Fruit fly (Drosophila melanogaster) whole organism, embryonic: ENCODE measurements around the gene Catsup.

Experiments
- Antp ChIP-seq: fragments of 200-800 bp; sonication (Bioruptor generic); optimal IDR thresholded peaks from 3 replicates; lab custom pipeline; 2016; ENCODE audit warnings: missing biosample characterization, missing genetic modification characterization
- Bgb ChIP-seq: fragments of 200-800 bp; sonication (Bioruptor generic); IDR thresholded peaks from 2 replicates; pipeline ENCODE4 v1.3.6; 2022; ENCODE audit warnings: missing biosample characterization, missing genetic modification characterization; ENCODE audit not compliant: partially characterized antibody
- Bteb2 ChIP-seq: fragments of 200-800 bp; sonication (Bioruptor generic); optimal IDR thresholded peaks from 2 replicates; lab custom pipeline; 2016; ENCODE audit warnings: missing biosample characterization, missing genetic modification characterization
- CG11456 ChIP-seq: fragments of 200-800 bp; sonication (Bioruptor generic); IDR thresholded peaks from 3 replicates; pipeline ENCODE4 v1.3.6; 2022; ENCODE audit warnings: missing biosample characterization, missing genetic modification characterization
- CG12659 ChIP-seq: fragments of 200-800 bp; sonication (Bioruptor generic); optimal IDR thresholded peaks from 3 replicates; lab custom pipeline; 2017; ENCODE audit warnings: mild to moderate bottlenecking, missing biosample characterization, missing genetic modification reagents, missing genetic modification characterization
- CG15269 ChIP-seq: fragments of 200-800 bp; sonication (Bioruptor generic); optimal IDR thresholded peaks from 2 replicates; lab custom pipeline; 2018; ENCODE audit warnings: missing biosample characterization, mild to moderate bottlenecking, missing genetic modification characterization, moderate library complexity
- CG1603 ChIP-seq: fragments of 200-800 bp; sonication (Bioruptor generic); optimal IDR thresholded peaks from 2 replicates; lab custom pipeline; 2019; ENCODE audit warnings: missing biosample characterization, mild to moderate bottlenecking, missing genetic modification characterization, moderate library complexity
- CG16813 ChIP-seq: fragments of 200-800 bp; sonication (Bioruptor generic); IDR thresholded peaks from 3 replicates; pipeline ENCODE4 v1.3.6; 2022; ENCODE audit warnings: missing biosample characterization, missing genetic modification characterization; ENCODE audit not compliant: partially characterized antibody
- CG17568 ChIP-seq: fragments of 200-800 bp; sonication (Bioruptor generic); optimal IDR thresholded peaks from 2 replicates; lab custom pipeline; 2018; ENCODE audit warnings: missing biosample characterization, mild to moderate bottlenecking, missing genetic modification characterization, moderate library complexity
- CG1792 ChIP-seq: fragments of 200-800 bp; sonication (Bioruptor generic); optimal IDR thresholded peaks from 2 replicates; lab custom pipeline; 2016; ENCODE audit warnings: missing biosample characterization, missing genetic modification characterization
- CG31388 ChIP-seq: fragments of 200-800 bp; sonication (Bioruptor generic); optimal IDR thresholded peaks from 2 replicates; lab custom pipeline; 2016; ENCODE audit warnings: missing biosample characterization, missing genetic modification characterization
- CG33213 ChIP-seq: fragments of 200-800 bp; sonication (Bioruptor generic); optimal IDR thresholded peaks from 3 replicates; lab custom pipeline; 2016; ENCODE audit warnings: missing biosample characterization, missing genetic modification characterization
- CG34224 ChIP-seq: fragments of 200-800 bp; sonication (Bioruptor generic); IDR thresholded peaks from 3 replicates; pipeline ENCODE4 v1.3.6; 2022; ENCODE audit warnings: missing biosample characterization, missing genetic modification characterization; ENCODE audit not compliant: partially characterized antibody
- CG4820 ChIP-seq: fragments of 200-800 bp; sonication (Bioruptor generic); optimal IDR thresholded peaks from 3 replicates; lab custom pipeline; 2016; ENCODE audit warnings: missing biosample characterization, missing genetic modification characterization
- CG7786 ChIP-seq: fragments of 200-800 bp; sonication (Bioruptor generic); optimal IDR thresholded peaks from 2 replicates; lab custom pipeline; 2016; ENCODE audit warnings: missing biosample characterization, missing genetic modification characterization
- CG8290 ChIP-seq, 3 experiments: fragments of 200-800 bp; sonication (Bioruptor generic); optimal IDR thresholded peaks; 2 replicates each; lab custom pipeline; 2016 to 2019; ENCODE audit warnings: missing biosample characterization in 3 of 3, missing genetic modification characterization in 3 of 3, mild to moderate bottlenecking in 2 of 3, moderate library complexity in 1 of 3
- Chrac-16 ChIP-seq: fragments of 200-800 bp; sonication (Bioruptor generic); optimal IDR thresholded peaks from 3 replicates; lab custom pipeline; 2016; ENCODE audit warnings: missing biosample characterization, missing genetic modification characterization
- Dad ChIP-seq: fragments of 200-800 bp; sonication (Bioruptor generic); optimal IDR thresholded peaks from 3 replicates; lab custom pipeline; 2016; ENCODE audit warnings: missing biosample characterization, missing genetic modification characterization
- Doc2 ChIP-seq: fragments of 200-800 bp; sonication (Bioruptor generic); IDR thresholded peaks from 2 replicates; pipeline ENCODE4 v1.3.6; 2022; ENCODE audit warnings: missing biosample characterization, missing genetic modification characterization
- Drgx ChIP-seq: fragments of 200-800 bp; sonication (Bioruptor generic); IDR thresholded peaks from 2 replicates; pipeline ENCODE4 v1.3.6; 2022; ENCODE audit warnings: missing biosample characterization, missing genetic modification characterization
- Fer3 ChIP-seq: fragments of 200-800 bp; sonication (Bioruptor generic); optimal IDR thresholded peaks from 2 replicates; lab custom pipeline; 2018; ENCODE audit warnings: missing biosample characterization, mild to moderate bottlenecking, missing genetic modification characterization, moderate library complexity
- GATAe ChIP-seq: fragments of 200-800 bp; sonication (Bioruptor generic); conservative IDR thresholded peaks from 2 replicates; pipeline ENCODE4 v1.3.6; 2022; ENCODE audit warnings: missing biosample characterization, missing genetic modification characterization
- HLH3B ChIP-seq: fragments of 200-800 bp; sonication (Bioruptor generic); IDR thresholded peaks from 2 replicates; pipeline ENCODE4 v1.3.6; 2022; ENCODE audit warnings: missing biosample characterization, missing genetic modification characterization
- HmgD ChIP-seq: fragments of 200-800 bp; sonication (Bioruptor generic); optimal IDR thresholded peaks from 3 replicates; lab custom pipeline; 2016; ENCODE audit warnings: missing biosample characterization, missing genetic modification characterization
- MESR4 ChIP-seq: fragments of 200-800 bp; sonication (Bioruptor generic); optimal IDR thresholded peaks from 2 replicates; lab custom pipeline; 2018; ENCODE audit warnings: missing biosample characterization, mild to moderate bottlenecking, missing genetic modification characterization, moderate library complexity
- NC2β ChIP-seq: fragments of 200-800 bp; sonication (Bioruptor generic); optimal IDR thresholded peaks from 2 replicates; lab custom pipeline; 2016; ENCODE audit warnings: missing biosample characterization, missing genetic modification characterization
- Optix ChIP-seq: fragments of 200-800 bp; sonication (Bioruptor generic); IDR thresholded peaks from 3 replicates; pipeline ENCODE4 v1.3.6; 2022; ENCODE audit warnings: missing biosample characterization, missing genetic modification characterization
- YL-1 ChIP-seq: fragments of 200-800 bp; sonication (Bioruptor generic); optimal IDR thresholded peaks from 3 replicates; lab custom pipeline; 2017; ENCODE audit warnings: missing biosample characterization, mild to moderate bottlenecking, missing genetic modification characterization
- croc ChIP-seq: fragments of 200-800 bp; sonication (Bioruptor generic); conservative IDR thresholded peaks from 3 replicates; pipeline ENCODE4 v1.3.6; 2022; ENCODE audit warnings: missing biosample characterization, missing genetic modification characterization
- dati ChIP-seq: fragments of 200-800 bp; sonication (Bioruptor generic); IDR thresholded peaks from 2 replicates; pipeline ENCODE4 v1.3.6; 2022; ENCODE audit warnings: missing biosample characterization, missing genetic modification characterization
- dmrt99B ChIP-seq: fragments of 200-800 bp; sonication (Bioruptor generic); optimal IDR thresholded peaks from 2 replicates; lab custom pipeline; 2018; ENCODE audit warnings: missing biosample characterization, mild to moderate bottlenecking, missing genetic modification characterization, moderate library complexity
- fu2 ChIP-seq: fragments of 200-800 bp; sonication (Bioruptor generic); optimal IDR thresholded peaks from 2 replicates; lab custom pipeline; 2016; ENCODE audit warnings: missing biosample characterization, missing genetic modification characterization
- gem ChIP-seq: fragments of 200-800 bp; sonication (Bioruptor generic); optimal IDR thresholded peaks from 2 replicates; lab custom pipeline; 2019; ENCODE audit warnings: missing biosample characterization, mild to moderate bottlenecking, missing genetic modification characterization, moderate library complexity
- grau ChIP-seq: fragments of 200-800 bp; optimal IDR thresholded peaks from 3 replicates; lab custom pipeline; 2019; ENCODE audit warnings: missing biosample characterization, mild to moderate bottlenecking, missing genetic modification characterization, moderate library complexity
- inv ChIP-seq: fragments of 200-800 bp; sonication (Bioruptor generic); IDR thresholded peaks from 2 replicates; pipeline ENCODE4 v1.3.6; 2022; ENCODE audit warnings: missing biosample characterization, missing genetic modification characterization; ENCODE audit not compliant: partially characterized antibody
- kah ChIP-seq: fragments of 200-800 bp; sonication (Bioruptor generic); optimal IDR thresholded peaks from 2 replicates; lab custom pipeline; 2018; ENCODE audit warnings: missing biosample characterization, mild to moderate bottlenecking, missing genetic modification characterization
- kni ChIP-seq: fragments of 200-800 bp; sonication (Bioruptor generic); optimal IDR thresholded peaks from 3 replicates; lab custom pipeline; 2017; ENCODE audit warnings: mild to moderate bottlenecking, missing biosample characterization, missing genetic modification reagents, missing genetic modification characterization
- lab ChIP-seq: fragments of 200-800 bp; sonication (Bioruptor generic); optimal IDR thresholded peaks from 3 replicates; lab custom pipeline; 2017; ENCODE audit warnings: missing biosample characterization, missing genetic modification characterization, mild to moderate bottlenecking, moderate library complexity, missing genetic modification reagents
- lmd ChIP-seq: fragments of 200-800 bp; sonication (Bioruptor generic); IDR thresholded peaks from 2 replicates; pipeline ENCODE4 v1.3.6; 2022; ENCODE audit warnings: missing biosample characterization, missing genetic modification characterization
- mam ChIP-seq: fragments of 200-800 bp; sonication (Bioruptor generic); optimal IDR thresholded peaks from 3 replicates; lab custom pipeline; 2016; ENCODE audit warnings: missing biosample characterization, missing genetic modification characterization
- pb ChIP-seq: fragments of 200-800 bp; sonication (Bioruptor generic); optimal IDR thresholded peaks from 3 replicates; lab custom pipeline; 2016; ENCODE audit warnings: missing biosample characterization, missing genetic modification characterization
- pnt ChIP-seq: fragments of 200-800 bp; sonication (Bioruptor generic); optimal IDR thresholded peaks from 3 replicates; lab custom pipeline; 2016; ENCODE audit warnings: missing biosample characterization, missing genetic modification characterization
- pros ChIP-seq: fragments of 200-800 bp; sonication (Bioruptor generic); optimal IDR thresholded peaks from 3 replicates; lab custom pipeline; 2019; ENCODE audit warnings: missing biosample characterization, mild to moderate bottlenecking, missing genetic modification characterization, moderate library complexity
- sens-2 ChIP-seq: fragments of 200-800 bp; sonication (Bioruptor generic); IDR thresholded peaks from 2 replicates; pipeline ENCODE4 v1.3.6; 2022; ENCODE audit warnings: missing biosample characterization, missing genetic modification characterization
- shn ChIP-seq: fragments of 200-800 bp; sonication (Bioruptor generic); optimal IDR thresholded peaks from 3 replicates; lab custom pipeline; 2016; ENCODE audit warnings: missing biosample characterization, missing genetic modification characterization
- tll ChIP-seq, 2 experiments: fragments of 200-800 bp in 1 of 2; fragments of >200 bp in 1 of 2; sonication (Bioruptor generic) in 1 of 2; optimal IDR thresholded peaks; 2 replicates each; lab custom pipeline; 2017 to 2019; ENCODE audit warnings: missing biosample characterization in 2 of 2, missing genetic modification characterization in 2 of 2, mild to moderate bottlenecking in 1 of 2, moderate library complexity in 1 of 2
- unpg ChIP-seq: fragments of 200-800 bp; sonication (Bioruptor generic); optimal IDR thresholded peaks from 3 replicates; lab custom pipeline; 2018; ENCODE audit warnings: missing biosample characterization, mild to moderate bottlenecking, missing genetic modification characterization, moderate library complexity
- vfl ChIP-seq: fragments of 200-800 bp; sonication (Bioruptor generic); optimal IDR thresholded peaks from 2 replicates; lab custom pipeline; 2016; ENCODE audit warnings: missing biosample characterization, missing genetic modification characterization
- zfh2 ChIP-seq: fragments of 200-800 bp; sonication (Bioruptor generic); optimal IDR thresholded peaks from 2 replicates; lab custom pipeline; 2016; ENCODE audit warnings: missing biosample characterization, missing genetic modification characterization

Catsup gene

DNA sequence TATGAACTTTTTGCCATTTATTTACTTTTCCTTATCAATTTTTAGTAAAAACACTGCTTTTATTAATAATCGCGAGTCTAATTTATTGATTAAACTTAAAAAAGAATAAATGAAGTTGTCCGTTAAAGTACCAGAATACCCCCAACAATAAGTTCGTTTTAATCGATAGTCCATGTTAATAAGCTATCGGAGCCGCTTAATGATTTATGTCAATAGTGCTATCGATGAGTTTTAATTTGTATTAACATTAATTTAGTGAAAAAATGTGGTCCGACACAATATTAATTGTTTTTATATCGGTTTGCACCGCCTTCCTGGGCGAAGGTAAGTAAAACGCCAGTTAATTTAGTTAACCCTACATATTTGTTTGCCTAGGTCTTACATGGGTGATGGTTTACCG lies 7.2 kb downstream of the Catsup start, which contains the start of gene CG10470 (continued):
- TF ChIP-seq Bgb (GFP tag; lab: Robert Waterston, UW) (peak; percentile 79), Optix (GFP tag; lab: Robert Waterston, UW) (no peak), CG1603 (tag; lab: Kevin White, UChicago) (peak; percentile 20), CG4820 (no peak), mam (GFP tag; lab: Kevin White, UChicago) (no peak), Antp (GFP tag; lab: Kevin White, UChicago) (no peak), CG12659 (GFP tag; lab: Kevin White, UChicago) (peak; percentile 24), Bteb2 (GFP tag; lab: Kevin White, UChicago) (no peak), kah (GFP tag; lab: Kevin White, UChicago) (no peak), vfl (no peak), grau (tag; lab: Kevin White, UChicago) (peak; percentile 26), shn (no peak), tll (GFP tag; optimal IDR thresholded peaks at IDR 0.05; lab: Kevin White, UChicago) (no peak), inv (GFP tag; lab: Robert Waterston, UW) (peak; percentile 72), Fer3 (tag; lab: Kevin White, UChicago) (peak; percentile 28), fu2 (GFP tag; lab: Kevin White, UChicago) (no peak), lmd (GFP tag; lab: Robert Waterston, UW) (no peak), Chrac-16 (GFP tag; lab: Kevin White, UChicago) (no peak), CG33213 (GFP tag; lab: Kevin White, UChicago) (no peak), gem (peak; percentile 65), CG17568 (no peak), sens-2 (GFP tag; lab: Robert Waterston, UW) (no peak), CG15269 (peak; percentile 53), pb (GFP tag; lab: Kevin White, UChicago) (no peak), unpg (GFP tag; lab: Kevin White, UChicago) (peak; percentile 28), Drgx (GFP tag; lab: Robert Waterston, UW) (no peak), HmgD (GFP tag; lab: Kevin White, UChicago) (no peak)
- TF ChIP-seq, all 482 proteins: peak for 96

- TF ChIP-seq CG16813 (GFP tag; lab: Robert Waterston, UW) (peak; percentile 64; the same call in 2 of the 3 replicates), zfh2 (GFP tag; lab: Kevin White, UChicago) (peak; percentile 77), Dad (GFP tag; lab: Kevin White, UChicago) (peak; percentile 79), NC2β (peak; percentile 88), dati (peak; percentile 65), pnt (peak; percentile 62), CG7786 (GFP tag; lab: Kevin White, UChicago) (peak; percentile 83), CG34224 (GFP tag; lab: Robert Waterston, UW) (peak; percentile 66; the same call in 1 of the 3 replicates), kni (GFP tag; lab: Kevin White, UChicago) (no peak), Doc2 (GFP tag; lab: Robert Waterston, UW) (0 out of 2 replicates have a peak, but pooled peaks have one; percentile 12), YL-1 (peak; percentile 71), MESR4 (GFP tag; lab: Kevin White, UChicago) (peak; percentile 65), croc (GFP tag; lab: Robert Waterston, UW) (peak; percentile 52), CG31388 (peak; percentile 65), HLH3B (peak; percentile 82), pros (no peak), dmrt99B (tag; lab: Kevin White, UChicago) (peak; percentile 80), lab (GFP tag; lab: Kevin White, UChicago) (peak; percentile 88), CG1792 (peak; percentile 45), CG11456 (GFP tag; lab: Robert Waterston, UW) (peak; percentile 75; the same call in 2 of the 3 replicates), GATAe (GFP tag; lab: Robert Waterston, UW) (0 out of 2 replicates have a peak, but pooled peaks have one; percentile 34), CG8290 (GFP tag; optimal IDR thresholded peaks at IDR 0.05; lab: Kevin White, UChicago) (peak; percentile 77), CG8290 (tag; optimal IDR thresholded peaks at IDR 0.05; lab: Kevin White, UChicago) (no peak), CG17568 (no peak)
These were observed 10.0 kb downstream of the Catsup start, which contains the start of gene Rpn3 for dm6 chr2L:19051534-19052100. TSS of gene Rpn3 (plus strand) at chr2L:19051790.
